Fruit fly (Drosophila melanogaster): Measurements from ENCODE around the gene Rm62.

DNA sequence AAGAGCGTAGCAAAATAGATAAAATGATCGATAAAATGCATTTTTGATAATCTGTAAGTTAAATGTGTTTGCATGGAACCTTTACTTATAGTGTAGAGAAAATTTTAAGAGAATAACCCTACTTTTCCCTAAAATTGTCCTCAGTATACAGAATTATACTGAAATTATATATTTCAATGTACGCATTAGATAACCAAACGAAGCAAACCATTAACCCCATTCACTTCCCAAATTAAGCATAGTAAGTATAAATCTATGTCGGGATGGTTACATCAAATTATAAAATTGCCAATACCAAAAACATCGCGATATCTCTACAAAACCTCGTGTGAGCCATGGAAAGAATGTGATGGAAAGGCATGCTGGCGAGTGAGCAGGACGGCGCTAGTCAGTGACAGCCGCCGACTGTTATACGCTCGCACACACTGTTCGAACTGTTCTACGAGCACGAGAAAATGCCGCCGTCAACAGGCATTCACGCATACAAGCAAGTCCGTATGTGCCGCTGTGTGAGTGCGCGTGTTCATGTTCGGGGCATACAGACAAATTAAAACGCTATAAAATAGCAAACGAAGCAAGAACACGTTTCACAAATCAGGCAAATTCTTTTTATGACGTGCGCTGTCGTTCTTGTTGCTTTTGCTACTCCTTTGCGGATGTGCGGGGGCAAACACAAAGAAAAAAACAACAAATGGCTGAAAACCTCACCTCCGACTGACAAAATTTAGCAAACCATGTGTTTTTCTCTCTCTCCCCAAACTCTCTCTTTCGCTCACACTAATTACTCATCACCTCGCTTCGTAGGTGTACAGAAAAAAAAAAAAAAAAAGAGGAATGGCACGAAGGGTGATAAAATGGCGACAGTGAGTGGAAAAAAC, 1.0 kb downstream of the Rm62 start:
- TF ChIP-seq bab1 (GFP tag; optimal IDR thresholded peaks at IDR 0.05): peak; percentile 27
- TF ChIP-seq CG14711 (tag; optimal IDR thresholded peaks at IDR 0.05): no peak
- TF ChIP-seq CG12768 (GFP tag; optimal IDR thresholded peaks at IDR 0.05): no peak
- peak; percentile 91 for TF ChIP-seq kay (GFP tag; ENCODE audit: borderline replicate concordance)

Measured in whole organism, adult.